Worm (Caenorhabditis elegans): ENCODE results near the gene F55G11.2.

ce11 chrIV:12924332-12924731 lies 44.8 kb downstream of the F55G11.2 start, which contains the start of gene srlf-4:
- TF ChIP-seq unc-62 (GFP tag; optimal IDR thresholded peaks at IDR 0.05), result no peak
- TF ChIP-seq ztf-11 (tag; optimal IDR thresholded peaks at IDR 0.05), result no peak
- TF ChIP-seq lsy-2 (tag; optimal IDR thresholded peaks at IDR 0.05), result no peak
- no peak for TF ChIP-seq zip-4 (GFP tag; optimal IDR thresholded peaks at IDR 0.05)

Data from whole organism, L1 larva.